Worm (Caenorhabditis elegans) whole organism, L1 larva: ENCODE data around the gene nck-1.

Experiments
- C16A3.4 ChIP-seq: fragments of 150-350 bp; optimal IDR thresholded peaks from 2 replicates; lab custom pipeline; 2014; ENCODE audit warnings: missing biosample characterization, missing genetic modification characterization
- C34B4.2 ChIP-seq: sonication (generic microtip); optimal IDR thresholded peaks from 2 replicates; lab custom pipeline; 2017; ENCODE audit warnings: mild to moderate bottlenecking, missing genetic modification characterization, missing compliant biosample characterization
- F16B12.6 ChIP-seq: fragments of 150-350 bp; optimal IDR thresholded peaks from 2 replicates; lab custom pipeline; 2014; ENCODE audit warnings: missing biosample characterization, missing genetic modification characterization
- Y116A8C.19 ChIP-seq: sonication (generic microtip); optimal IDR thresholded peaks from 2 replicates; lab custom pipeline; 2016; ENCODE audit warnings: missing compliant biosample characterization, missing genetic modification characterization, borderline replicate concordance
- aha-1 ChIP-seq: fragments of 150-350 bp; optimal IDR thresholded peaks from 2 replicates; lab custom pipeline; 2014; ENCODE audit warnings: missing biosample characterization, missing genetic modification characterization
- alr-1 ChIP-seq: fragments of 200-800 bp; sonication (Bioruptor generic); optimal IDR thresholded peaks from 2 replicates; lab custom pipeline; 2018; ENCODE audit warnings: borderline replicate concordance, mild to moderate bottlenecking, missing genetic modification characterization, missing compliant biosample characterization
- blmp-1 ChIP-seq: fragments of 150-350 bp; optimal IDR thresholded peaks from 2 replicates; lab custom pipeline; 2014; ENCODE audit warnings: missing biosample characterization, missing genetic modification characterization
- ceh-63 ChIP-seq: fragments of 200-800 bp; sonication (Bioruptor generic); optimal IDR thresholded peaks from 2 replicates; lab custom pipeline; 2018; ENCODE audit warnings: mild to moderate bottlenecking, missing genetic modification characterization, missing compliant biosample characterization
- ceh-8 ChIP-seq: fragments of 200-800 bp; sonication (Bioruptor generic); optimal IDR thresholded peaks from 2 replicates; lab custom pipeline; 2018; ENCODE audit warnings: mild to moderate bottlenecking, missing genetic modification characterization, moderate library complexity, missing compliant biosample characterization
- ceh-82 ChIP-seq, 3 experiments: fragments of 150-350 bp in 1 of 3; sonication (generic microtip) in 2 of 3; optimal IDR thresholded peaks; 2 replicates each; lab custom pipeline; 2014 to 2017; ENCODE audit warnings: missing biosample characterization in 3 of 3, missing genetic modification characterization in 3 of 3
- ces-1 ChIP-seq: fragments of 150-350 bp; optimal IDR thresholded peaks from 2 replicates; lab custom pipeline; 2014; ENCODE audit warnings: missing biosample characterization, missing genetic modification reagents, missing genetic modification characterization
- dsc-1 ChIP-seq: sonication (generic microtip); optimal IDR thresholded peaks from 2 replicates; lab custom pipeline; 2016; ENCODE audit warnings: mild to moderate bottlenecking, missing genetic modification characterization, missing compliant biosample characterization
- efl-3 ChIP-seq: fragments of 200-800 bp; sonication (Bioruptor generic); optimal IDR thresholded peaks from 2 replicates; lab custom pipeline; 2018; ENCODE audit warnings: mild to moderate bottlenecking, missing genetic modification characterization, missing compliant biosample characterization
- egl-13 ChIP-seq: sonication (generic microtip); optimal IDR thresholded peaks from 2 replicates; lab custom pipeline; 2016; ENCODE audit warnings: missing genotype, missing genetic modification reagents, missing genetic modification characterization, missing compliant biosample characterization
- egl-27 ChIP-seq, 2 experiments: fragments of 150-350 bp in 1 of 2; sonication (generic microtip); optimal IDR thresholded peaks; 3 replicates each; lab custom pipeline; 2017 to 2018; ENCODE audit warnings: missing biosample characterization in 2 of 2, missing genetic modification characterization in 2 of 2, missing genetic modification reagents in 2 of 2
- elt-3 ChIP-seq, 6 experiments: fragments of 150-350 bp in 1 of 6; sonication (generic microtip); optimal IDR thresholded peaks; 2 replicates each; lab custom pipeline; 2017 to 2018; ENCODE audit warnings: missing biosample characterization in 6 of 6, missing genetic modification characterization in 6 of 6, inconsistent platforms in 1 of 6
- ets-5 ChIP-seq: fragments of 200-800 bp; sonication (Bioruptor generic); IDR thresholded peaks from 2 replicates; pipeline ENCODE4 v1.3.6; 2022; ENCODE audit warnings: missing genetic modification characterization, missing compliant biosample characterization
- fkh-10 ChIP-seq: sonication (generic microtip); optimal IDR thresholded peaks from 2 replicates; lab custom pipeline; 2017; ENCODE audit warnings: missing biosample characterization, missing genetic modification reagents, missing genetic modification characterization
- fkh-8 ChIP-seq: sonication (generic microtip); optimal IDR thresholded peaks from 2 replicates; lab custom pipeline; 2016; ENCODE audit warnings: mild to moderate bottlenecking, missing genetic modification characterization, missing compliant biosample characterization
- fos-1 ChIP-seq: fragments of 150-350 bp; optimal IDR thresholded peaks from 2 replicates; lab custom pipeline; 2014; ENCODE audit warnings: missing biosample characterization, missing genetic modification characterization
- grh-1 ChIP-seq: fragments of 200-800 bp; sonication (Bioruptor generic); IDR thresholded peaks from 2 replicates; pipeline ENCODE4 v1.3.6; 2022; ENCODE audit warnings: missing genetic modification reagents, missing genetic modification characterization, missing compliant biosample characterization
- hpl-2 ChIP-seq: fragments of 150-350 bp; optimal IDR thresholded peaks from 2 replicates; lab custom pipeline; 2014; ENCODE audit warnings: missing biosample characterization, missing genetic modification reagents, missing genetic modification characterization
- irx-1 ChIP-seq: sonication (generic microtip); optimal IDR thresholded peaks from 2 replicates; lab custom pipeline; 2016; ENCODE audit warnings: missing genetic modification characterization, missing compliant biosample characterization
- isw-1 ChIP-seq: fragments of 200-800 bp; sonication (Bioruptor generic); IDR thresholded peaks from 2 replicates; pipeline ENCODE4 v1.3.6; 2022; ENCODE audit warnings: missing genetic modification characterization, missing compliant biosample characterization
- lin-14 ChIP-seq: fragments of 200-800 bp; sonication (Bioruptor generic); optimal IDR thresholded peaks from 2 replicates; lab custom pipeline; 2018; ENCODE audit warnings: mild to moderate bottlenecking, missing genetic modification characterization, moderate library complexity, missing compliant biosample characterization
- lin-39 ChIP-seq: fragments of 150-350 bp; optimal IDR thresholded peaks from 2 replicates; lab custom pipeline; 2014; ENCODE audit warnings: missing biosample characterization, missing genetic modification reagents, missing genetic modification characterization
- lsy-2 ChIP-seq, 2 experiments: fragments of 150-350 bp; optimal IDR thresholded peaks; 2 replicates each; lab custom pipeline; 2014; ENCODE audit warnings: missing biosample characterization in 2 of 2, missing genetic modification characterization in 2 of 2
- mab-9 ChIP-seq: fragments of 200-800 bp; sonication (Bioruptor generic); IDR thresholded peaks from 2 replicates; pipeline ENCODE4 v1.3.6; 2022; ENCODE audit warnings: missing genetic modification reagents, missing genetic modification characterization, missing compliant biosample characterization
- mdl-1 ChIP-seq, 2 experiments: fragments of 150-350 bp; optimal IDR thresholded peaks; 2 replicates each; lab custom pipeline; 2014 to 2017; ENCODE audit warnings: missing biosample characterization in 2 of 2, missing genetic modification characterization in 2 of 2, inconsistent platforms in 1 of 2
- nhr-19 ChIP-seq: fragments of 200-800 bp; sonication (Bioruptor generic); conservative IDR thresholded peaks from 2 replicates; pipeline ENCODE4 v1.3.6; 2022; ENCODE audit warnings: missing genetic modification characterization, missing compliant biosample characterization
- nhr-20 ChIP-seq: sonication (generic microtip); optimal IDR thresholded peaks from 2 replicates; lab custom pipeline; 2016; ENCODE audit warnings: mild to moderate bottlenecking, missing genetic modification characterization, missing compliant biosample characterization
- nhr-237 ChIP-seq: fragments of 150-350 bp; optimal IDR thresholded peaks from 2 replicates; lab custom pipeline; 2014; ENCODE audit warnings: missing biosample characterization, missing genetic modification characterization
- nhr-47 ChIP-seq: sonication (generic microtip); optimal IDR thresholded peaks from 2 replicates; lab custom pipeline; 2016; ENCODE audit warnings: mild to moderate bottlenecking, missing genetic modification characterization, moderate library complexity, missing compliant biosample characterization
- nhr-71 ChIP-seq: sonication (generic microtip); optimal IDR thresholded peaks from 2 replicates; lab custom pipeline; 2016; ENCODE audit warnings: mild to moderate bottlenecking, missing genetic modification characterization, moderate library complexity, missing compliant biosample characterization
- nhr-77 ChIP-seq: fragments of 150-350 bp; optimal IDR thresholded peaks from 2 replicates; lab custom pipeline; 2014; ENCODE audit warnings: missing biosample characterization, missing genetic modification characterization
- nhr-84 ChIP-seq: sonication (generic microtip); optimal IDR thresholded peaks from 2 replicates; lab custom pipeline; 2017; ENCODE audit warnings: missing biosample characterization, missing genetic modification characterization
- nhr-85 ChIP-seq: sonication (generic microtip); peaks from one replicate; lab custom pipeline; 2016; ENCODE audit warnings: missing genetic modification characterization, inconsistent platforms, missing compliant biosample characterization
- nhr-90 ChIP-seq: sonication (generic microtip); optimal IDR thresholded peaks from 2 replicates; lab custom pipeline; 2016; ENCODE audit warnings: mild to moderate bottlenecking, missing genetic modification characterization, missing compliant biosample characterization; ENCODE audit not compliant: poor library complexity
- skn-1 ChIP-seq: fragments of 150-350 bp; optimal IDR thresholded peaks from 2 replicates; lab custom pipeline; 2014; ENCODE audit warnings: missing biosample characterization, missing genetic modification characterization
- snpc-4 ChIP-seq: fragments of 150-350 bp; optimal IDR thresholded peaks from 2 replicates; lab custom pipeline; 2014; ENCODE audit warnings: missing biosample characterization, missing genetic modification characterization
- sup-37 ChIP-seq: fragments of 200-800 bp; sonication (Bioruptor generic); optimal IDR thresholded peaks from 2 replicates; lab custom pipeline; 2018; ENCODE audit warnings: mild to moderate bottlenecking, missing genetic modification characterization, missing compliant biosample characterization
- tlp-1 ChIP-seq: fragments of 150-350 bp; optimal IDR thresholded peaks from 2 replicates; lab custom pipeline; 2014; ENCODE audit warnings: missing biosample characterization, missing genetic modification characterization
- unc-30 ChIP-seq: sonication (generic microtip); optimal IDR thresholded peaks from 2 replicates; lab custom pipeline; 2017; ENCODE audit warnings: missing biosample characterization, missing genetic modification characterization
- unc-62 ChIP-seq: fragments of 150-350 bp; optimal IDR thresholded peaks from 2 replicates; lab custom pipeline; 2014; ENCODE audit warnings: missing biosample characterization, missing genetic modification reagents, missing genetic modification characterization
- unc-86 ChIP-seq: sonication (generic microtip); optimal IDR thresholded peaks from 2 replicates; lab custom pipeline; 2016; ENCODE audit warnings: missing genetic modification characterization, missing compliant biosample characterization
- unc-98 ChIP-seq: fragments of 200-800 bp; sonication (Bioruptor generic); IDR thresholded peaks from 2 replicates; pipeline ENCODE4 v1.3.6; 2022; ENCODE audit warnings: missing genetic modification characterization, missing compliant biosample characterization
- vab-15 ChIP-seq: sonication (generic microtip); optimal IDR thresholded peaks from 2 replicates; lab custom pipeline; 2017; ENCODE audit warnings: missing genotype, mild to moderate bottlenecking, missing genetic modification characterization, missing compliant biosample characterization
- xbp-1 ChIP-seq: sonication (generic microtip); optimal IDR thresholded peaks from 2 replicates; lab custom pipeline; 2016; ENCODE audit warnings: missing genetic modification characterization, missing compliant biosample characterization
- zag-1 ChIP-seq: fragments of 150-350 bp; optimal IDR thresholded peaks from 2 replicates; lab custom pipeline; 2014; ENCODE audit warnings: missing biosample characterization, missing genetic modification characterization
- zip-4 ChIP-seq: fragments of 200-800 bp; sonication (Bioruptor generic); optimal IDR thresholded peaks from 2 replicates; lab custom pipeline; 2018; ENCODE audit warnings: mild to moderate bottlenecking, missing genetic modification characterization, moderate library complexity, missing compliant biosample characterization
- ztf-4 ChIP-seq: fragments of 150-350 bp; optimal IDR thresholded peaks from 2 replicates; lab custom pipeline; 2014; ENCODE audit warnings: missing biosample characterization, missing genetic modification characterization

Gene nck-1

ce11 chrX:4145051-4145826, 8.0 kb downstream of the nck-1 start (continued):
- TF ChIP-seq nhr-237: no peak
- no peak for TF ChIP-seq egl-27 (tag; optimal IDR thresholded peaks at IDR 0.05; lab: Kevin White, UChicago)
- TF ChIP-seq aha-1: no peak
- TF ChIP-seq lsy-2 (tag; optimal IDR thresholded peaks at IDR 0.05; lab: Kevin White, UChicago): peak; percentile 11 to 76
- peak; percentile 64 for TF ChIP-seq fkh-10
- peak; percentile 44; the same call in 1 of the 2 replicates for TF ChIP-seq isw-1
- TF ChIP-seq unc-98 (GFP tag; lab: Robert Waterston, UW): no peak
- TF ChIP-seq ces-1 (GFP tag; lab: Kevin White, UChicago): no peak
- no peak for TF ChIP-seq efl-3 (GFP tag; lab: Kevin White, UChicago)
- TF ChIP-seq ceh-63 (GFP tag; lab: Kevin White, UChicago): no peak
- TF ChIP-seq unc-30: no peak
- TF ChIP-seq vab-15 (tag; lab: Kevin White, UChicago): no peak
- peak; percentile 89 for TF ChIP-seq nhr-71 (tag; lab: Kevin White, UChicago)
- TF ChIP-seq alr-1 (tag; lab: Kevin White, UChicago): no peak
- peak; percentile 9 for TF ChIP-seq nhr-84
- peak; percentile 24 for TF ChIP-seq ztf-4
- TF ChIP-seq Y116A8C.19 (tag; lab: Kevin White, UChicago): no peak
- TF ChIP-seq elt-3 (tag; optimal IDR thresholded peaks at IDR 0.05; lab: Kevin White, UChicago): peak in 2 of 6 experiments; percentile 39 to 83
- TF ChIP-seq blmp-1 (tag; lab: Kevin White, UChicago): peak; percentile 77
- TF ChIP-seq skn-1 (tag; lab: Kevin White, UChicago): peak; percentile 96
- TF ChIP-seq hpl-2 (GFP tag; lab: Kevin White, UChicago): no peak
- peak; percentile 76 for TF ChIP-seq C16A3.4 (tag; lab: Kevin White, UChicago)
- TF ChIP-seq nhr-90 (tag; lab: Kevin White, UChicago): peak; percentile 79
- TF ChIP-seq unc-62 (GFP tag; lab: Kevin White, UChicago): no peak
- TF ChIP-seq nhr-19 (GFP tag; lab: Robert Waterston, UW): peak; percentile 73
- TF ChIP-seq lin-14 (GFP tag; lab: Kevin White, UChicago): peak; percentile 92
- peak; percentile 40 to 58 (median 58) for TF ChIP-seq ceh-82 (tag; optimal IDR thresholded peaks at IDR 0.05; lab: Kevin White, UChicago)
- TF ChIP-seq sup-37 (GFP tag; lab: Kevin White, UChicago): no peak
- peak; percentile 86 for TF ChIP-seq nhr-85 (tag; lab: Kevin White, UChicago)
- TF ChIP-seq dsc-1 (tag; lab: Kevin White, UChicago): peak; percentile 44
- TF ChIP-seq mab-9 (GFP tag; lab: Robert Waterston, UW): no peak; the same call in 1 of the 2 replicates
- 0 out of 2 replicates have a peak, but pooled peaks have one; percentile 14 for TF ChIP-seq ets-5 (GFP tag; lab: Robert Waterston, UW)
- peak; percentile 29 for TF ChIP-seq lin-39 (tag; lab: Kevin White, UChicago)
- peak; percentile 10 for TF ChIP-seq F16B12.6 (tag; lab: Kevin White, UChicago)
- TF ChIP-seq nhr-77 (tag; lab: Kevin White, UChicago): peak; percentile 82
- TF ChIP-seq nhr-47 (tag; lab: Kevin White, UChicago): peak; percentile 64
- peak; percentile 87 for TF ChIP-seq fkh-8
- peak; percentile 32 for TF ChIP-seq xbp-1 (tag; lab: Kevin White, UChicago)
- peak; percentile 69 for TF ChIP-seq unc-86 (tag; lab: Kevin White, UChicago)
- 0 out of 2 replicates have a peak, but pooled peaks have one; percentile 39 for TF ChIP-seq grh-1
- TF ChIP-seq C34B4.2: no peak
- TF ChIP-seq irx-1 (tag; lab: Kevin White, UChicago): peak; percentile 71
- TF ChIP-seq egl-13 (tag; lab: Kevin White, UChicago): peak; percentile 52
- TF ChIP-seq mdl-1 (tag; optimal IDR thresholded peaks at IDR 0.05; lab: Kevin White, UChicago): peak; percentile 48 to 99
- peak; percentile 38 for TF ChIP-seq fos-1 (tag; lab: Kevin White, UChicago)
- peak; percentile 5 for TF ChIP-seq ceh-8
- no peak for TF ChIP-seq zag-1
- peak; percentile 44 for TF ChIP-seq zip-4 (GFP tag; lab: Kevin White, UChicago)
- peak; percentile 91 for TF ChIP-seq nhr-20 (tag; lab: Kevin White, UChicago)
- peak; percentile 7 for TF ChIP-seq snpc-4 (tag; lab: Kevin White, UChicago)
- no peak for TF ChIP-seq tlp-1 (tag; lab: Kevin White, UChicago)
